Fruit fly (Drosophila melanogaster): ENCODE results near the gene Cpr64Ac.

The Cpr64Ac gene

dm6 chr3L:4259102-4259558, 46.4 kb upstream of the Cpr64Ac start, which contains the start of the genes CG15011 and CG1309 (continued):
- TF ChIP-seq Blimp-1 (GFP tag; optimal IDR thresholded peaks at IDR 0.05) (peak; percentile 77), kni (GFP tag; optimal IDR thresholded peaks at IDR 0.05) (peak; percentile 59), CG12659 (GFP tag; optimal IDR thresholded peaks at IDR 0.05) (peak; percentile 84), psq (GFP tag; optimal IDR thresholded peaks at IDR 0.05) (peak; percentile 57), nerfin-1 (tag; optimal IDR thresholded peaks at IDR 0.05) (peak; percentile 93), ftz-f1 (GFP tag; optimal IDR thresholded peaks at IDR 0.05) (no peak), grn (GFP tag; optimal IDR thresholded peaks at IDR 0.05) (peak; percentile 50), sens-2 (GFP tag; IDR thresholded peaks at IDR 0.05) (no peak), gcm2 (GFP tag; optimal IDR thresholded peaks at IDR 0.05) (peak; percentile 14), Nf-YC (tag; optimal IDR thresholded peaks at IDR 0.05) (peak; percentile 79), CG12236 (GFP tag; optimal IDR thresholded peaks at IDR 0.05) (peak; percentile 70), Dek (tag; optimal IDR thresholded peaks at IDR 0.05) (peak; percentile 82), Hr39 (optimal IDR thresholded peaks at IDR 0.05) (no peak), CG17359 (tag; optimal IDR thresholded peaks at IDR 0.05) (peak; percentile 76), lola (GFP tag; optimal IDR thresholded peaks at IDR 0.05) (peak in 1 of 3 experiments; percentile 87), abd-A (tag; optimal IDR thresholded peaks at IDR 0.05) (peak; percentile 85), CG9437 (GFP tag; optimal IDR thresholded peaks at IDR 0.05) (peak; percentile 63), grau (tag; optimal IDR thresholded peaks at IDR 0.05) (peak; percentile 86), sob (GFP tag; IDR thresholded peaks at IDR 0.05) (peak; percentile 78), her (GFP tag; optimal IDR thresholded peaks at IDR 0.05) (peak; percentile 66), mirr (GFP tag; optimal IDR thresholded peaks at IDR 0.05) (peak; percentile 65), otp (GFP tag; IDR thresholded peaks at IDR 0.05) (peak; percentile 70; the same call in 2 of the 3 replicates), Xbp1 (GFP tag; optimal IDR thresholded peaks at IDR 0.05) (peak; percentile 90), CG30020 (tag; optimal IDR thresholded peaks at IDR 0.05) (peak; percentile 79), Ptx1 (GFP tag; IDR thresholded peaks at IDR 0.05) (peak; percentile 89), CTCF (GFP tag; optimal IDR thresholded peaks at IDR 0.05) (no peak), bsh (GFP tag; optimal IDR thresholded peaks at IDR 0.05) (peak; percentile 33 to 83), cas (GFP tag; IDR thresholded peaks at IDR 0.05) (0 out of 2 replicates have a peak, but pooled peaks have one; percentile 31), CG42726 (GFP tag; IDR thresholded peaks at IDR 0.05; ENCODE audit: partially characterized antibody) (no peak), sisA (GFP tag; IDR thresholded peaks at IDR 0.05) (peak; percentile 84), hkb (optimal IDR thresholded peaks at IDR 0.05) (no peak), hkb (GFP tag; IDR thresholded peaks at IDR 0.05) (peak; percentile 60; the same call in 1 of the 2 replicates), CG43689 (GFP tag; IDR thresholded peaks at IDR 0.05) (0 out of 2 replicates have a peak, but pooled peaks have one; percentile 29), kah (GFP tag; optimal IDR thresholded peaks at IDR 0.05) (peak; percentile 14), fd96Cb (tag; optimal IDR thresholded peaks at IDR 0.05) (peak; percentile 77), ac (GFP tag; optimal IDR thresholded peaks at IDR 0.05) (peak; percentile 12), CG6272 (GFP tag; IDR thresholded peaks at IDR 0.05) (peak; percentile 79), PHDP (tag; optimal IDR thresholded peaks at IDR 0.05) (peak; percentile 83), CG9876 (GFP tag; optimal IDR thresholded peaks at IDR 0.05) (peak; percentile 76), insv (GFP tag; optimal IDR thresholded peaks at IDR 0.05) (peak; percentile 21 to 84), CG11560 (tag; IDR thresholded peaks at IDR 0.05) (peak; percentile 41; the same call in 1 of the 3 replicates), odd (GFP tag; optimal IDR thresholded peaks at IDR 0.05) (peak; percentile 53), CG17328 (GFP tag; IDR thresholded peaks at IDR 0.05) (peak; percentile 77), ttk (GFP tag; IDR thresholded peaks at IDR 0.05) (peak; percentile 79), Mad (GFP tag; optimal IDR thresholded peaks at IDR 0.05) (peak; percentile 80), CrebB (tag; optimal IDR thresholded peaks at IDR 0.05) (peak; percentile 65), scrt (GFP tag; optimal IDR thresholded peaks at IDR 0.05) (peak; percentile 65), cad (GFP tag; optimal IDR thresholded peaks at IDR 0.05) (no peak), Gug (GFP tag; IDR thresholded peaks at IDR 0.05) (peak; percentile 69; the same call in 3 of the 4 replicates), Sry-δ (GFP tag; optimal IDR thresholded peaks at IDR 0.05) (peak; percentile 70), Pdp1 (GFP tag; optimal IDR thresholded peaks at IDR 0.05) (peak; percentile 82 to 88)

All from whole organism, embryonic.